Worm (Caenorhabditis elegans) whole organism, young adult: ENCODE measurements around the gene rig-1.

Source experiments
- B0261.1 ChIP-seq: sonication (generic microtip); optimal IDR thresholded peaks from 2 replicates; lab custom pipeline; 2016; ENCODE audit warnings: mild to moderate bottlenecking, missing genetic modification characterization, moderate library complexity, missing compliant biosample characterization
- B0336.3 ChIP-seq: fragments of 200-800 bp; sonication (Bioruptor generic); IDR thresholded peaks from 2 replicates; pipeline ENCODE4 v1.3.6; 2022; ENCODE audit warnings: missing genetic modification characterization, missing compliant biosample characterization
- C06A6.2 ChIP-seq: fragments of 200-800 bp; sonication (Bioruptor generic); conservative IDR thresholded peaks from 2 replicates; pipeline ENCODE4 v1.3.6; 2022; ENCODE audit warnings: missing genetic modification characterization, missing compliant biosample characterization
- F10E7.11 ChIP-seq: sonication (generic microtip); optimal IDR thresholded peaks from 2 replicates; lab custom pipeline; 2017; ENCODE audit warnings: mild to moderate bottlenecking, missing genetic modification characterization, moderate library complexity, missing compliant biosample characterization
- F37B4.10 ChIP-seq: fragments of 200-800 bp; sonication (Bioruptor generic); IDR thresholded peaks from 2 replicates; pipeline ENCODE4 v1.3.6; 2022; ENCODE audit warnings: missing genetic modification characterization, missing compliant biosample characterization
- F39B2.1 ChIP-seq: fragments of 200-800 bp; sonication (Bioruptor generic); IDR thresholded peaks from 2 replicates; pipeline ENCODE4 v1.3.6; 2022; ENCODE audit warnings: missing genetic modification reagents, missing genetic modification characterization, missing compliant biosample characterization
- F55B11.4 ChIP-seq: sonication (generic microtip); optimal IDR thresholded peaks from 2 replicates; lab custom pipeline; 2016; ENCODE audit warnings: missing compliant biosample characterization, missing genetic modification characterization, borderline replicate concordance; ENCODE audit not compliant: insufficient read depth
- T07F8.4 ChIP-seq: sonication (generic microtip); optimal IDR thresholded peaks from 2 replicates; lab custom pipeline; 2016; ENCODE audit warnings: mild to moderate bottlenecking, missing genetic modification characterization, moderate library complexity, missing compliant biosample characterization
- T26A5.8 ChIP-seq: sonication (generic microtip); optimal IDR thresholded peaks from 2 replicates; lab custom pipeline; 2016; ENCODE audit warnings: missing genetic modification characterization, missing compliant biosample characterization
- Y53F4B.3 ChIP-seq: fragments of 200-800 bp; sonication (Bioruptor generic); IDR thresholded peaks from 2 replicates; pipeline ENCODE4 v1.3.6; 2022; ENCODE audit warnings: missing genetic modification reagents, missing genetic modification characterization, missing compliant biosample characterization
- Y95B8A.8 ChIP-seq: fragments of 200-800 bp; sonication (Bioruptor generic); IDR thresholded peaks from 2 replicates; pipeline ENCODE4 v1.3.6; 2022; ENCODE audit warnings: missing genetic modification reagents, missing genetic modification characterization, missing compliant biosample characterization
- ZK185.1 ChIP-seq: sonication (generic microtip); optimal IDR thresholded peaks from 2 replicates; lab custom pipeline; 2016; ENCODE audit warnings: mild to moderate bottlenecking, missing genetic modification characterization, missing compliant biosample characterization; ENCODE audit not compliant: poor library complexity, severe bottlenecking
- ama-1 ChIP-seq, 3 experiments: fragments of 150-350 bp in 1 of 3; sonication (generic microtip) in 2 of 3; optimal IDR thresholded peaks; 2 replicates each; lab custom pipeline; 2014 to 2018; ENCODE audit warnings: missing biosample characterization in 2 of 3, missing genetic modification characterization in 2 of 3, missing genetic modification reagents in 2 of 3
- aptf-2 ChIP-seq: fragments of 200-800 bp; sonication (Bioruptor generic); conservative IDR thresholded peaks from 2 replicates; pipeline ENCODE4 v1.3.6; 2022; ENCODE audit warnings: missing genetic modification reagents, missing genetic modification characterization, missing compliant biosample characterization
- aptf-3 ChIP-seq: fragments of 200-800 bp; sonication (Bioruptor generic); IDR thresholded peaks from 2 replicates; pipeline ENCODE4 v1.3.6; 2022; ENCODE audit warnings: missing genetic modification characterization, missing compliant biosample characterization
- attf-3 ChIP-seq: fragments of 200-800 bp; sonication (Bioruptor generic); conservative IDR thresholded peaks from 2 replicates; pipeline ENCODE4 v1.3.6; 2022; ENCODE audit warnings: missing genetic modification reagents, missing genetic modification characterization, missing compliant biosample characterization
- attf-5 ChIP-seq: fragments of 200-800 bp; sonication (Bioruptor generic); optimal IDR thresholded peaks from 2 replicates; lab custom pipeline; 2018; ENCODE audit warnings: mild to moderate bottlenecking, missing genetic modification characterization, missing compliant biosample characterization
- bed-1 ChIP-seq: fragments of 200-800 bp; sonication (Bioruptor generic); IDR thresholded peaks from 2 replicates; pipeline ENCODE4 v1.3.6; 2022; ENCODE audit warnings: missing genetic modification reagents, missing genetic modification characterization, missing compliant biosample characterization
- cebp-2 ChIP-seq: fragments of 200-800 bp; sonication (Bioruptor generic); IDR thresholded peaks from 2 replicates; pipeline ENCODE4 v1.3.6; 2022; ENCODE audit warnings: missing genetic modification characterization, missing compliant biosample characterization
- ceh-58 ChIP-seq: fragments of 200-800 bp; sonication (Bioruptor generic); IDR thresholded peaks from 2 replicates; pipeline ENCODE4 v1.3.6; 2022; ENCODE audit warnings: missing genetic modification characterization, missing compliant biosample characterization
- efl-1 ChIP-seq: fragments of 150-350 bp; optimal IDR thresholded peaks from 2 replicates; lab custom pipeline; 2014; ENCODE audit warnings: missing biosample characterization, missing genetic modification reagents, missing genetic modification characterization
- ekl-4 ChIP-seq: fragments of 200-800 bp; sonication (Bioruptor generic); IDR thresholded peaks from 2 replicates; pipeline ENCODE4 v1.3.6; 2022; ENCODE audit warnings: missing genetic modification reagents, missing genetic modification characterization, missing compliant biosample characterization
- fkh-3 ChIP-seq: sonication (generic microtip); optimal IDR thresholded peaks from 2 replicates; lab custom pipeline; 2016; ENCODE audit warnings: mild to moderate bottlenecking, missing genetic modification characterization, missing compliant biosample characterization
- hlh-12 ChIP-seq: sonication (generic microtip); optimal IDR thresholded peaks from 2 replicates; lab custom pipeline; 2016; ENCODE audit warnings: missing genetic modification characterization, missing compliant biosample characterization
- hmg-1.2 ChIP-seq: fragments of 200-800 bp; sonication (Bioruptor generic); IDR thresholded peaks from 2 replicates; pipeline ENCODE4 v1.3.6; 2022; ENCODE audit warnings: missing genetic modification reagents, missing genetic modification characterization, missing compliant biosample characterization
- let-526 ChIP-seq: fragments of 200-800 bp; sonication (Bioruptor generic); IDR thresholded peaks from 2 replicates; pipeline ENCODE4 v1.3.6; 2022; ENCODE audit warnings: missing genetic modification reagents, missing genetic modification characterization, missing compliant biosample characterization
- let-607 ChIP-seq, 2 experiments: fragments of 200-800 bp in 1 of 2; sonication (Bioruptor generic) in 1 of 2; sonication (generic microtip) in 1 of 2; optimal IDR thresholded peaks; 2 replicates each; lab custom pipeline; 2016 to 2018; ENCODE audit warnings: mild to moderate bottlenecking in 2 of 2, missing compliant biosample characterization in 2 of 2, missing genetic modification characterization in 2 of 2, moderate library complexity in 2 of 2, missing genotype in 1 of 2
- lin-26 ChIP-seq: fragments of 200-800 bp; sonication (Bioruptor generic); IDR thresholded peaks from 2 replicates; pipeline ENCODE4 v1.3.6; 2022; ENCODE audit warnings: missing genetic modification reagents, missing genetic modification characterization, missing compliant biosample characterization
- lin-35 ChIP-seq, 3 experiments: fragments of 150-350 bp in 2 of 3; sonication (generic microtip) in 1 of 3; optimal IDR thresholded peaks; 2 replicates each; lab custom pipeline; 2014 to 2018; ENCODE audit warnings: missing biosample characterization in 3 of 3, missing genetic modification characterization in 3 of 3, missing genetic modification reagents in 3 of 3
- lsl-1 ChIP-seq: fragments of 200-800 bp; sonication (Bioruptor generic); optimal IDR thresholded peaks from 2 replicates; lab custom pipeline; 2018; ENCODE audit warnings: mild to moderate bottlenecking, missing genetic modification characterization, moderate library complexity, missing compliant biosample characterization
- madf-10 ChIP-seq: sonication (generic microtip); optimal IDR thresholded peaks from 2 replicates; lab custom pipeline; 2016; ENCODE audit warnings: mild to moderate bottlenecking, missing genetic modification characterization, missing compliant biosample characterization
- madf-3 ChIP-seq: fragments of 200-800 bp; sonication (Bioruptor generic); IDR thresholded peaks from 2 replicates; pipeline ENCODE4 v1.3.6; 2022; ENCODE audit warnings: missing genetic modification reagents, missing genetic modification characterization, missing compliant biosample characterization
- mcd-1 ChIP-seq: fragments of 200-800 bp; sonication (Bioruptor generic); IDR thresholded peaks from 2 replicates; pipeline ENCODE4 v1.3.6; 2022; ENCODE audit warnings: missing genetic modification reagents, missing genetic modification characterization, missing compliant biosample characterization
- nhr-179 ChIP-seq: sonication (generic microtip); optimal IDR thresholded peaks from 2 replicates; lab custom pipeline; 2016; ENCODE audit warnings: mild to moderate bottlenecking, missing genetic modification characterization, missing compliant biosample characterization
- nhr-90 ChIP-seq: sonication (generic microtip); optimal IDR thresholded peaks from 2 replicates; lab custom pipeline; 2016; ENCODE audit warnings: missing genotype, mild to moderate bottlenecking, missing genetic modification characterization, missing compliant biosample characterization
- repo-1 ChIP-seq: sonication (generic microtip); optimal IDR thresholded peaks from 2 replicates; lab custom pipeline; 2017; ENCODE audit warnings: mild to moderate bottlenecking, missing genetic modification characterization, missing compliant biosample characterization
- sdz-38 ChIP-seq: sonication (generic microtip); optimal IDR thresholded peaks from 2 replicates; lab custom pipeline; 2016; ENCODE audit warnings: missing genotype, missing genetic modification characterization, missing compliant biosample characterization
- sea-2 ChIP-seq: fragments of 200-800 bp; sonication (Bioruptor generic); IDR thresholded peaks from 2 replicates; pipeline ENCODE4 v1.3.6; 2022; ENCODE audit warnings: missing genetic modification characterization, missing compliant biosample characterization
- snpc-4 ChIP-seq, 5 experiments: fragments of 150-350 bp in 1 of 5; sonication (generic microtip) in 4 of 5; optimal IDR thresholded peaks; 2 replicates each; lab custom pipeline; 2014 to 2018; ENCODE audit warnings: missing genetic modification characterization in 5 of 5, missing biosample characterization in 3 of 5, antibody characterized with exemption in 2 of 5, mild to moderate bottlenecking in 2 of 5, missing compliant biosample characterization in 2 of 5, missing genotype in 2 of 5, moderate library complexity in 2 of 5, missing genetic modification reagents in 1 of 5
- somi-1 ChIP-seq: fragments of 200-800 bp; sonication (Bioruptor generic); optimal IDR thresholded peaks from 2 replicates; lab custom pipeline; 2018; ENCODE audit warnings: mild to moderate bottlenecking, missing genetic modification characterization, missing compliant biosample characterization
- sptf-2 ChIP-seq: fragments of 200-800 bp; sonication (Bioruptor generic); optimal IDR thresholded peaks from 2 replicates; lab custom pipeline; 2018; ENCODE audit warnings: mild to moderate bottlenecking, missing genetic modification characterization, missing compliant biosample characterization
- xnd-1 ChIP-seq: sonication (generic microtip); optimal IDR thresholded peaks from 2 replicates; lab custom pipeline; 2016; ENCODE audit warnings: missing genotype, missing genetic modification reagents, missing genetic modification characterization, missing compliant biosample characterization
- zfh-2 ChIP-seq: fragments of 200-800 bp; sonication (Bioruptor generic); conservative IDR thresholded peaks from 2 replicates; pipeline ENCODE4 v1.3.6; 2022; ENCODE audit warnings: missing genetic modification reagents, missing genetic modification characterization, missing compliant biosample characterization
- zim-3 ChIP-seq: sonication (generic microtip); optimal IDR thresholded peaks from 2 replicates; lab custom pipeline; 2017; ENCODE audit warnings: mild to moderate bottlenecking, missing genetic modification characterization, moderate library complexity, missing compliant biosample characterization
- ztf-18 ChIP-seq: sonication (generic microtip); optimal IDR thresholded peaks from 2 replicates; lab custom pipeline; 2016; ENCODE audit warnings: missing genotype, mild to moderate bottlenecking, missing genetic modification characterization, missing compliant biosample characterization
- ztf-26 ChIP-seq: sonication (generic microtip); optimal IDR thresholded peaks from 2 replicates; lab custom pipeline; 2017; ENCODE audit warnings: missing genetic modification characterization, missing compliant biosample characterization
- ztf-6 ChIP-seq: fragments of 200-800 bp; sonication (Bioruptor generic); IDR thresholded peaks from 2 replicates; pipeline ENCODE4 v1.3.6; 2022; ENCODE audit warnings: missing genetic modification reagents, missing genetic modification characterization, missing compliant biosample characterization

The rig-1 gene

DNA sequence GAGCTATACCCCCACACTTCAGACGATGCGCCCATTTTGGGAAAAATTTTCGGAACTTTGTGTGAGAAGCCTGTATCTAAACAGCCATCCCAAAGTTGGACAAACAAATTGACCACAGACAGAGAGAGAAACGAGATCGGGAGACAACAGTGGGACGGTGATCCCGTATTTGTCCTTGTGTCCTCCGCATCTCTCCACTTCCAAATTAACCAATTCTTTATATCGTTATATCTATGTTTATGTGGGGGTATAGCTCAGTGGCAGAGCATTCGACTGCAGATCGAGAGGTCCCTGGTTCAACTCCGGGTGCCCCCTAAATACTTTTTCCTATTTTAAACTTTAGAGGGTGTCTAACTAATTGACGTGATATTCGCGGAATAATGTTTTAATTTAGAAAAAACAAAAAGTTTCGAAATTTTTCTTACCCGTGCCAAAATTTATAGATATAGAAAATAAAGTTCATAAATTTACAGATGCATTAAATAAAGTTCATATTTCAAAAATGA, 21.7 kb upstream of the rig-1 start (continued):
- TF ChIP-seq efl-1 (GFP tag; lab: Kevin White, UChicago) (no peak), cebp-2 (GFP tag; lab: Robert Waterston, UW) (peak; percentile 80; the same call in 1 of the 2 replicates), snpc-4 (GFP tag; optimal IDR thresholded peaks at IDR 0.05; lab: Kevin White, UChicago) (peak; percentile 61), snpc-4 (tag; optimal IDR thresholded peaks at IDR 0.05; lab: Kevin White, UChicago) (peak in 2 of 4 experiments; percentile 53 to 63), nhr-179 (peak; percentile 52), sptf-2 (GFP tag; lab: Kevin White, UChicago) (peak; percentile 33), ama-1 (optimal IDR thresholded peaks at IDR 0.05; lab: Kevin White, UChicago) (no peak), ama-1 (GFP tag; optimal IDR thresholded peaks at IDR 0.05; lab: Kevin White, UChicago) (peak in 1 of 2 experiments; percentile 64), sdz-38 (tag; lab: Kevin White, UChicago) (no peak), ekl-4 (peak; percentile 56; the same call in 1 of the 2 replicates), F39B2.1 (no peak; the same call in 1 of the 2 replicates), ztf-18 (tag; lab: Kevin White, UChicago) (peak; percentile 57), T26A5.8 (tag; lab: Kevin White, UChicago) (peak; percentile 47), attf-5 (GFP tag; lab: Kevin White, UChicago) (peak; percentile 26), hlh-12 (peak; percentile 54), madf-10 (tag; lab: Kevin White, UChicago) (peak; percentile 18), lin-35 (GFP tag; optimal IDR thresholded peaks at IDR 0.05; lab: Kevin White, UChicago) (peak in 1 of 3 experiments; percentile 14), ztf-26 (peak; percentile 47), T07F8.4 (peak; percentile 62), aptf-2 (GFP tag; lab: Robert Waterston, UW) (no peak), hmg-1.2 (peak; percentile 71), xnd-1 (tag; lab: Kevin White, UChicago) (no peak), C06A6.2 (GFP tag; lab: Robert Waterston, UW) (no peak), Y95B8A.8 (GFP tag; lab: Robert Waterston, UW) (no peak), let-607 (tag; optimal IDR thresholded peaks at IDR 0.05; lab: Kevin White, UChicago) (peak in 1 of 2 experiments; percentile 42), let-526 (GFP tag; lab: Robert Waterston, UW) (no peak), repo-1 (tag; lab: Kevin White, UChicago) (peak; percentile 55), zfh-2 (GFP tag; lab: Robert Waterston, UW) (no peak), B0336.3 (no peak), fkh-3 (tag; lab: Kevin White, UChicago) (no peak), lin-26 (GFP tag; lab: Robert Waterston, UW) (peak; percentile 88), somi-1 (GFP tag; lab: Kevin White, UChicago) (peak; percentile 3), aptf-3 (GFP tag; lab: Robert Waterston, UW) (0 out of 2 replicates have a peak, but pooled peaks have one; percentile 25), B0261.1 (tag; lab: Kevin White, UChicago) (peak; percentile 91), F55B11.4 (no peak), mcd-1 (GFP tag; lab: Robert Waterston, UW) (0 out of 2 replicates have a peak, but pooled peaks have one; percentile 35), nhr-90 (tag; lab: Kevin White, UChicago) (peak; percentile 70), attf-3 (no peak), bed-1 (no peak), ZK185.1 (tag; lab: Kevin White, UChicago) (peak; percentile 64), ceh-58 (no peak), F37B4.10 (GFP tag; lab: Robert Waterston, UW) (0 out of 2 replicates have a peak, but pooled peaks have one; percentile 6), F10E7.11 (tag; lab: Kevin White, UChicago) (no peak), ztf-6 (GFP tag; lab: Robert Waterston, UW) (0 out of 2 replicates have a peak, but pooled peaks have one; percentile 24), Y53F4B.3 (no peak), zim-3 (tag; lab: Kevin White, UChicago) (peak; percentile 81), madf-3 (GFP tag; lab: Robert Waterston, UW) (no peak), lsl-1 (no peak), sea-2 (no peak)
